Worm (Caenorhabditis elegans) whole organism, L4/young adult: ENCODE data around the gene bud-13.

Source experiments
- W03F9.2 ChIP-seq: fragments of 150-350 bp; optimal IDR thresholded peaks from 2 replicates; lab custom pipeline; 2014; ENCODE audit warnings: missing biosample characterization, missing genetic modification characterization
- dao-5 ChIP-seq: sonication (generic microtip); optimal IDR thresholded peaks from 2 replicates; lab custom pipeline; 2016; ENCODE audit warnings: missing genotype, missing genetic modification characterization, moderate library complexity, missing compliant biosample characterization
- him-1 ChIP-seq: sonication (generic microtip); optimal IDR thresholded peaks from 2 replicates; lab custom pipeline; 2016; ENCODE audit warnings: missing genotype, missing genetic modification reagents, missing genetic modification characterization, missing compliant biosample characterization

DNA sequence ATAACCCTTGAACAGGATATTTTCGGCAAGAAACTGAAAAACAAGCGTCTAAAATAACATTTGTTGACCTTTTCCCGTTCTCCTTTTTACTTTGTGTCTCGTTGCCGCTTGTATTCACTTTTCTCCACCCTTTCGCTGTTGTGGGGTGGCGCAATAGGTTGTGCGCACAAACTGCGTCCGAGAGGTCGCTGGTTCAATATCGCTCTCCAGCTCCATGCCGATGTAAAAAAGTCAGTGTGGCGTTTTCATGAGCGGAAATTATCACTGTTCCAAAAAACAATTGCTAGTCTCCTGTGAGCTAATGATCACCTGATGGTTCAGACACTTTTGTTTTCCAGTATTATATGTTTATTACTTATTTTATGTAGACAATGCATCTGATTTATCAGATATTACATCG, 30.0 kb downstream of the bud-13 start:
- TF ChIP-seq W03F9.2 (peak; percentile 31), him-1 (tag; lab: Kevin White, UChicago) (peak; percentile 92), dao-5 (tag; lab: Kevin White, UChicago) (peak; percentile 4)
